Worm (Caenorhabditis elegans): ENCODE measurements around the gene akap-1.

The akap-1 gene

DNA sequence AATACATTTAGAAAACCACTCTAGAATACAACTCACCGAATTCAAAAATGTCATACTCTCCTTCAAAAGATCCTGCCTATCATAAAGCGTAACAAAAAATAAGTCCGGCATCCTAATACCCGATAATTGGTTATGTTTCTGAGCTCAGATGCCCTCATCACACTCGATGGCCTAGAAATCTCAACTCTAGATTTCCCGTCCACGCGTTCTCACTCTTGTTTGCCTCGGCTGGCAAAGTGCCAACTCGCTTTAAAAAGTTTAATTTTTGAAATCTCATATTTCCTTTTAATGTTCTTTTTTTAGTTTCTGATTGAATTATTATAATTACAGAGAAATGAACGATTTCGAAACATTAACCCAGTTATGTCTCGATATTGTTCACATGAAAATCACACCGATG is 14.5 kb downstream of the akap-1 start, which contains the start of the genes C56G2.15 and thoc-2:
Gene C56G2.15 (minus strand): TSS at position 188 of the 400 bp plus-strand sequence.
Gene thoc-2 (plus strand): TSS at position 331 of the 400 bp plus-strand sequence.
- no peak for TF ChIP-seq T22C8.4 (GFP tag; IDR thresholded peaks at IDR 0.05)
- no peak for TF ChIP-seq flt-1 (GFP tag; IDR thresholded peaks at IDR 0.05)
- TF ChIP-seq ref-1 (GFP tag; conservative IDR thresholded peaks at IDR 0.05) = no peak
- TF ChIP-seq med-1 (GFP tag; optimal IDR thresholded peaks at IDR 0.05; ENCODE audit: insufficient read depth) = no peak
- no peak for TF ChIP-seq cog-1 (tag; optimal IDR thresholded peaks at IDR 0.05)
- no peak for TF ChIP-seq ztf-29 (GFP tag; IDR thresholded peaks at IDR 0.05)
- no peak for TF ChIP-seq klf-2 (GFP tag; conservative IDR thresholded peaks at IDR 0.05)

DNA sequence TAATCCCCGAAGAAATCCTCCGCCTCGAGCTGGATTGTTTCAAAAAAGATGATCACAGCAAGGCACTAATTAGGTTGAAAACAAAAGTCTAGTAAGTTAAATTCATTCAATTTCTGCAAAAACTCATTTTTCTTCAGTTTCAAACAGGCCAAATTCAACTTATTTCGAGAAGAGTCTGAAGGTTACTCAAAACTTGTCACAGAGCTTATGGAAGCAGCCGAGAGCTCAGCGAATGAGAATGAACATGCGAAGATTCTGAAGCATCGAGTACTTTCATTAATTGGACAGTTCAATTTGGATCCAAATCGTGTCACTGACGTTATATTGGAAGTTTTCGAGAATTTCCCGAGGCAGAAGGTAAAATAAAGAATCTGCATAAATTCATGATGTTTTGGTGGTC is 15.3 kb downstream of the akap-1 start:
- TF ChIP-seq flt-1 (GFP tag; IDR thresholded peaks at IDR 0.05) (no peak), cog-1 (tag; optimal IDR thresholded peaks at IDR 0.05) (no peak), klf-2 (GFP tag; conservative IDR thresholded peaks at IDR 0.05) (no peak), tab-1 (GFP tag; IDR thresholded peaks at IDR 0.05) (no peak)

DNA sequence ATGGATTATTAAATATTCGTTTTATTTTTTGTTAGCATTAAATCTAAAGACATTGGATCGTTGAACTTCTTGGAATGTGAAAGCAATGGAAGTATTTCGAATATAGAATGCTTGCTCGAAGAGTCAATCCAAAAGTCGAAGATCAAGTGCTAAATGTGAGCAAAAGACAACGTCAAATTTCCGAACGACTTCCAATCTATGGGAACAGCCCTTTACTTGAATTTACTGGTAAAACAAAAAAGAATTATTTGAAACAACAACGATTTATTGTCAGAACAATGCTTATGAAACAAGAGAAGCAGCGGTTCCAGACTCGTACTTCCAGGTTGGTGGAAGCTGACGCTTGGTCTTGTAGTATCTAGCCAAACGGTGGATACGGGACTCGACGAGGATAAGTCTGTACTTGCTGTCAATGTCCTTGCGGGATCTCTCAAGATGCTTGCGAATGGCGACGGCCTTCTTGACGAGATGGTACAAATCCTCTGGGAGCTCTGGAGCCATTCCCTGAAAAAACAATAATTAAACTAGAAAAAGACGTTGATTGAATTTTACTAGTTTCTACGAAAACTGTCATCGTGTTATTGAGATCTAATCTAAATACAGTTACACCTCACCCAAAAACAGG is 20.8 kb downstream of the akap-1 start:
- TF ChIP-seq T22C8.4 (GFP tag; IDR thresholded peaks at IDR 0.05) = no peak
- no peak for TF ChIP-seq cog-1 (tag; optimal IDR thresholded peaks at IDR 0.05)
- TF ChIP-seq ref-1 (GFP tag; conservative IDR thresholded peaks at IDR 0.05) = no peak
- no peak for TF ChIP-seq tab-1 (GFP tag; IDR thresholded peaks at IDR 0.05)
- TF ChIP-seq ztf-23 (GFP tag; IDR thresholded peaks at IDR 0.05) = no peak
- no peak for TF ChIP-seq klf-2 (GFP tag; conservative IDR thresholded peaks at IDR 0.05)
- TF ChIP-seq ztf-29 (GFP tag; IDR thresholded peaks at IDR 0.05) = no peak
- TF ChIP-seq med-1 (GFP tag; optimal IDR thresholded peaks at IDR 0.05; ENCODE audit: insufficient read depth) = no peak
- no peak for TF ChIP-seq flt-1 (GFP tag; IDR thresholded peaks at IDR 0.05)

DNA sequence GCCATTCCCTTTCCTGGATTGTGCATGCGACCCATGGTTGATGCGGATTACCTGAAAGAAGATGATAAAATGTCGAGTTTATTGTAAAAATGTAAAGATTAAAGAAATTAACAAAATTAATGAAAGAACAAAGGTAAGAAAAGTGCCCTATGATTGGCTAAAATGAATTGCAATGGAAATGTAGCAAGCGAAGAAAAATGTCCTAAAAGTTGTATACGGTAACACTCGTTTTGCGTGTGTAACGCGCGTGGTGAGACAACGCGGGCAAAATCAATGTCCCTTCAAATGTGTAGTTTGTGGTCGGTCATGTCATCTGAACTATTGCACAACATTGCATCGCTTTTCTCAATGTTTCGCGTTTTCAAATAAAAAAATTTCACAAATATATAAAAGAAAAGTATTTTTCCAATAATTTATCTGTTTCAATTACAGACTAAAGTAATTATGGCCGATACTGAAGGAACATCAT is 21.8 kb downstream of the akap-1 start, which contains the start of the genes rps-13 and nfx-1:
Gene rps-13 (minus strand): TSS at position 51 of the 469 bp plus-strand sequence.
Gene nfx-1 (plus strand): TSS at position 433 of the 469 bp plus-strand sequence.
- TF ChIP-seq cog-1 (tag; optimal IDR thresholded peaks at IDR 0.05) (peak; percentile 65), flt-1 (GFP tag; IDR thresholded peaks at IDR 0.05) (peak; percentile 72), med-1 (GFP tag; optimal IDR thresholded peaks at IDR 0.05; ENCODE audit: insufficient read depth) (no peak)

DNA sequence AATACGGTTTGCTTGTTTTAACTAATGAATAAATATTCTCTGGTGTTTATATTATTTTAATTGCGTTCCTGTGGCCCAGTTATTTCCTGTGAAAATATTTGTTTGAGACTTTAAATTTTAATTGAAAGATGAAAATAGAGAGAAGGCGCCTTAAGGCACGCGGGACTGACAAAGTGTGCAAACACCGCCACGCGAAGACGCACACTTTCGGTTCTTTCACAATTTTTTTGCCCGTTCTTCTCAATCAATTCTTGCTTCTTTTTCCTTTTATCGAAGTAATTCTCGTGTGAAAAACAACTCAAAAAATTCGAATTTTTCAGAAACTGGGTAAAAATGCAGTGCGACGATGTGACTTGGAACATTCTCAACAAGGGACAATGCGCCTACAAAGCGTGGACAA is 25.9 kb downstream of the akap-1 start, which contains the start of gene C16A3.6:
Gene C16A3.6 (plus strand): TSS at position 84 of the 400 bp plus-strand sequence.
- TF ChIP-seq ref-1 (GFP tag; conservative IDR thresholded peaks at IDR 0.05) (no peak), flt-1 (GFP tag; IDR thresholded peaks at IDR 0.05) (peak; percentile 63; the same call in 1 of the 2 replicates)

DNA sequence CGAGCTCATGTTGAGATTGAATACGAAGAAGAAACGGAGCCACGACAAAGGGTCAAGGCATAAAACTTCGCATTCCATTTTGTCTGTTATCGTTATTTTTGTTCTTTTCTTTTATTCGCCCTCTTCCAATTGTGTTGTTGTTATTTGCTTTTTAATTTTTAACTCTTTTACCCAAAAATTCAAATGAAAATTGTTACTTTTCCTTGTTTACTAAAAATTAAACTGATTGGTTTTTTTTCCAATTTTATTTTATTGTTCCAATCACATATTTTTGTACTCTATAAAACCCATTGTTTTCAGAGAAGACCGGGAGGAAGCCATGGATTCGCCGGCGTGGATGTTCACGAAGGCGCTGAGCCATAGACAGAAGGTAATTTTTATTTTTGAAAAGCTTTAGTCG is 27.3 kb downstream of the akap-1 start, which contains the start of gene C16A3.5:
Gene C16A3.5 (plus strand): TSS at position 301 of the 400 bp plus-strand sequence.
- TF ChIP-seq cog-1 (tag; optimal IDR thresholded peaks at IDR 0.05) = no peak
- no peak for TF ChIP-seq ref-1 (GFP tag; conservative IDR thresholded peaks at IDR 0.05)
- TF ChIP-seq T22C8.4 (GFP tag; IDR thresholded peaks at IDR 0.05) = no peak
- no peak for TF ChIP-seq ztf-23 (GFP tag; IDR thresholded peaks at IDR 0.05)
- no peak for TF ChIP-seq med-1 (GFP tag; optimal IDR thresholded peaks at IDR 0.05; ENCODE audit: insufficient read depth)
- no peak for TF ChIP-seq tab-1 (GFP tag; IDR thresholded peaks at IDR 0.05)
- no peak for TF ChIP-seq ztf-29 (GFP tag; IDR thresholded peaks at IDR 0.05)
- no peak for TF ChIP-seq flt-1 (GFP tag; IDR thresholded peaks at IDR 0.05)
- TF ChIP-seq klf-2 (GFP tag; conservative IDR thresholded peaks at IDR 0.05) = no peak

DNA sequence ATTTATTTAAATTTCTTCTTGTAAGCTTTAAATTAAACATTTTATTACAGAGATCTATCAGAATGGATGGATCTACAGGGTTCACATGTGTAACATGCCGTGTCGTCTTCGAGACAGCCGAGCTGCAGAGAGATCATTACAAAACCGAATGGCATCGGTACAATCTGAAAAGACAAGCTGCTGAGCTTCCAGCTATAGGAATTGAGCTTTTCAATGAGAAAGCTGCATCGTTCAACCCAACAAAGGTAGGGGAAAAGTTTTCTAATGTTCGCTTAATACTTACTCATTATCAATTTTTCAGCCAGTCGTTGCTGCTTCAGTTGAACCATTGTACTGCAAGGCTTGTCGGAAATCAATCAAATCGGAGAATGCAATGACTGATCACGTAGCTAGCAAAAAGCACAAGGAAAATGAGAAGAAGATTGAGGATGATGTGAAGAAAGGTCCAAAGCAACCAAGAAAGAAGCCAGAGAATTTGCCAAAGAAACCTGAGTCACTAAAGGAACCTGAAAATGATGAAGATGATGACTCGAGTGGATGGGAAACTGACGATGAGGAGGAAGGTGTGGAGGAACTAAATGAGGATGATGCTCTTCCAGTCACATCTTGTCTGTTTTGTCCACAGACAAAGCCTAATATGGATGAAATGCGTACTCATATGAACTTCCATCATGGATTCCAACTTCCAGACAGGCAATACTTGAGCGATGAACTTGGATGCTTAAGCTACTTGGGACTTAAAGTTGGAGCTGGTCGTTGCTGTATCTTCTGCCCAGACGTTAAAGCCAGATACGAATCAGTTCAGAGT is 28.6 kb downstream of the akap-1 start, which contains the start of gene znf-622:
Gene znf-622 (plus strand): TSS at position 51 of the 808 bp plus-strand sequence.
- TF ChIP-seq tab-1 (GFP tag; IDR thresholded peaks at IDR 0.05) (no peak), ref-1 (GFP tag; conservative IDR thresholded peaks at IDR 0.05) (no peak), klf-2 (GFP tag; conservative IDR thresholded peaks at IDR 0.05) (no peak), ztf-29 (GFP tag; IDR thresholded peaks at IDR 0.05) (no peak), cog-1 (tag; optimal IDR thresholded peaks at IDR 0.05) (no peak), T22C8.4 (GFP tag; IDR thresholded peaks at IDR 0.05) (no peak), flt-1 (GFP tag; IDR thresholded peaks at IDR 0.05) (no peak), ztf-23 (GFP tag; IDR thresholded peaks at IDR 0.05) (no peak)

DNA sequence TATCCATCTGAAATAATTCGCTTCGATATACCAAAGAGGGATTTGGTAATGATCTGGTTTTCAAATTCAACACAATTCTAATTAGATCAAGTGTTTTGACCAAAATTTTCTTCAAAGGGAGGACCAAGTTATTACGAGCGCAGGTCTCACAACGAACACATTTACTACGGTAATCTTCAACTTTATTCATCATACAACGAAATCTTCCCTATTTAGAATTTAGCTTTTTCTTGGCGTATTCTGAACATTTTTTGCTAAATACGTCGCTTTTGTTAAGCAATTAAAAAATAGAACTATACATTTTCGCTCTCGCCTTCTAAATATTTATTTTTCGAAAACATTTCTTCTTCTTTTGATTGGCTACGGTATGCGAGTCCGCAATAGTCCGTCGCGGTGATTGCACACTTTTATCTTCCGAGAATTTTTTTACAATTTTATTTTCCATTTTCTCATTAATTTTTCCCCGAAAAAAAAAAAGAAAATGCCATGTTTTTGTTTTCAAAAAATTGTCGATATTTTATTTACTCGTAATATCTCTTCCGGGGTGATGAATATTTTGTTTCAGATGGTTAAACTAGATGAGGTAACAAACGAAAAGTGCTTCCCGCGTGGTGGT is 29.9 kb downstream of the akap-1 start, which contains the start of gene let-716:
Gene let-716 (plus strand): TSS at position 566 of the 616 bp plus-strand sequence.
- TF ChIP-seq ref-1 (GFP tag; conservative IDR thresholded peaks at IDR 0.05) (no peak), ztf-23 (GFP tag; IDR thresholded peaks at IDR 0.05) (no peak), cog-1 (tag; optimal IDR thresholded peaks at IDR 0.05) (no peak), ztf-29 (GFP tag; IDR thresholded peaks at IDR 0.05) (no peak), flt-1 (GFP tag; IDR thresholded peaks at IDR 0.05) (no peak), med-1 (GFP tag; optimal IDR thresholded peaks at IDR 0.05; ENCODE audit: insufficient read depth) (no peak), tab-1 (GFP tag; IDR thresholded peaks at IDR 0.05) (no peak), T22C8.4 (GFP tag; IDR thresholded peaks at IDR 0.05) (no peak), klf-2 (GFP tag; conservative IDR thresholded peaks at IDR 0.05) (no peak)

DNA sequence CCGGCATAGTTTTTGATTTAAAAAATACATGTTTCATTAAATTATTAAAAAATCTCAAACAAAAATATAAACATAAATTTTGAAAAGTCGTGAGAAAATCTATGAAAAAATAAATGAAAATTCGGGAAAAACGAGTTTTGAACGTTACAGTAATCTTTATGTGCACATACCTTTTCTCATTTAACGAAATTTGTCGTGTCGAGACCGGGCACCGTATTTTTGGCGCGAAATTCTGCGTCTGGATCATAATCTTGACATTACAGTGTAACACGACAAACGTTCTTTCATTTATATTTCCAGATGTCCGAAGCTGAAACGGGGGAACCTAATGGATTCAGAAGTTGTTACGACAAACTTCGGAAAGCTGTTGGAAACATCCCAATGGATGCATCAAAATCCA is 36.3 kb downstream of the akap-1 start, which contains the start of gene C16A3.2:
Gene C16A3.2 (plus strand): TSS at position 301 of the 400 bp plus-strand sequence.
- no peak for TF ChIP-seq cog-1 (tag; optimal IDR thresholded peaks at IDR 0.05)
- TF ChIP-seq flt-1 (GFP tag; IDR thresholded peaks at IDR 0.05) = no peak
- TF ChIP-seq T22C8.4 (GFP tag; IDR thresholded peaks at IDR 0.05) = no peak
- no peak for TF ChIP-seq med-1 (GFP tag; optimal IDR thresholded peaks at IDR 0.05; ENCODE audit: insufficient read depth)
- TF ChIP-seq ztf-23 (GFP tag; IDR thresholded peaks at IDR 0.05) = no peak

All from whole organism, midembryonic.